Worm (Caenorhabditis elegans) whole organism, L3 larva: ENCODE results near the gene pqn-63.

Experiments used
- R02D3.7 ChIP-seq: fragments of 150-350 bp; optimal IDR thresholded peaks from 2 replicates; lab custom pipeline; 2014; ENCODE audit warnings: missing biosample characterization, missing genetic modification characterization
- ZK546.5 ChIP-seq: sonication (generic microtip); optimal IDR thresholded peaks from 2 replicates; lab custom pipeline; 2017; ENCODE audit warnings: missing biosample characterization, missing genetic modification characterization
- ama-1 ChIP-seq: fragments of 150-350 bp; optimal IDR thresholded peaks from 2 replicates; lab custom pipeline; 2018
- ceh-16 ChIP-seq: sonication (generic microtip); optimal IDR thresholded peaks from 2 replicates; lab custom pipeline; 2017; ENCODE audit warnings: missing biosample characterization, missing genetic modification characterization
- ceh-28 ChIP-seq: fragments of 150-350 bp; optimal IDR thresholded peaks from 2 replicates; lab custom pipeline; 2014; ENCODE audit warnings: missing biosample characterization, missing genetic modification reagents, missing genetic modification characterization
- ceh-82 ChIP-seq: fragments of 150-350 bp; optimal IDR thresholded peaks from 2 replicates; lab custom pipeline; 2014; ENCODE audit warnings: missing biosample characterization, missing genetic modification characterization
- ceh-9 ChIP-seq: sonication (generic microtip); optimal IDR thresholded peaks from 2 replicates; lab custom pipeline; 2018; ENCODE audit warnings: missing biosample characterization, missing genetic modification characterization
- egl-27 ChIP-seq: sonication (generic microtip); optimal IDR thresholded peaks from 4 replicates; lab custom pipeline; 2017; ENCODE audit warnings: missing biosample characterization, missing genetic modification reagents, missing genetic modification characterization
- egl-5 ChIP-seq: fragments of 150-350 bp; optimal IDR thresholded peaks from 2 replicates; lab custom pipeline; 2017; ENCODE audit warnings: missing biosample characterization, missing genetic modification reagents, missing genetic modification characterization, inconsistent platforms
- elt-1 ChIP-seq: fragments of 150-350 bp; optimal IDR thresholded peaks from 2 replicates; lab custom pipeline; 2014; ENCODE audit warnings: missing biosample characterization, missing genetic modification characterization
- elt-3 ChIP-seq, 3 experiments: fragments of 150-350 bp in 1 of 3; sonication (generic microtip) in 2 of 3; optimal IDR thresholded peaks; 2 replicates in 2 of 3; 4 replicates in 1 of 3; lab custom pipeline; 2014 to 2017; ENCODE audit warnings: missing biosample characterization in 3 of 3, missing genetic modification characterization in 3 of 3
- fkh-10 ChIP-seq: sonication (generic microtip); optimal IDR thresholded peaks from 2 replicates; lab custom pipeline; 2017; ENCODE audit warnings: missing biosample characterization, missing genetic modification reagents, missing genetic modification characterization
- fkh-2 ChIP-seq: fragments of 150-350 bp; optimal IDR thresholded peaks from 2 replicates; lab custom pipeline; 2014; ENCODE audit warnings: missing biosample characterization, missing genetic modification reagents, missing genetic modification characterization
- fos-1 ChIP-seq: fragments of 150-350 bp; optimal IDR thresholded peaks from 2 replicates; lab custom pipeline; 2014; ENCODE audit warnings: missing biosample characterization, missing genetic modification characterization
- hmg-11 ChIP-seq: sonication (generic microtip); optimal IDR thresholded peaks from 2 replicates; lab custom pipeline; 2016; ENCODE audit warnings: missing genetic modification characterization, missing compliant biosample characterization
- lin-15B ChIP-seq: fragments of 150-350 bp; optimal IDR thresholded peaks from 2 replicates; lab custom pipeline; 2014; ENCODE audit warnings: missing biosample characterization, missing genetic modification characterization
- lin-39 ChIP-seq: fragments of 150-350 bp; optimal IDR thresholded peaks from 2 replicates; lab custom pipeline; 2018; ENCODE audit warnings: missing biosample characterization, missing genetic modification reagents, missing genetic modification characterization
- lsy-12 ChIP-seq: sonication (generic microtip); optimal IDR thresholded peaks from 2 replicates; lab custom pipeline; 2016; ENCODE audit warnings: mild to moderate bottlenecking, missing genetic modification characterization, missing compliant biosample characterization
- mdl-1 ChIP-seq: fragments of 150-350 bp; optimal IDR thresholded peaks from 2 replicates; lab custom pipeline; 2014; ENCODE audit warnings: missing biosample characterization, missing genetic modification characterization
- mml-1 ChIP-seq: fragments of 150-350 bp; sonication (generic microtip); optimal IDR thresholded peaks from 3 replicates; lab custom pipeline; 2014; ENCODE audit warnings: missing biosample characterization, missing genetic modification characterization
- nfya-1 ChIP-seq: sonication (generic microtip); optimal IDR thresholded peaks from 2 replicates; lab custom pipeline; 2017; ENCODE audit warnings: missing genetic modification characterization, mild to moderate bottlenecking, missing compliant biosample characterization, antibody characterized with exemption, moderate library complexity; ENCODE audit not compliant: insufficient read depth
- nhr-12 ChIP-seq: fragments of 150-350 bp; optimal IDR thresholded peaks from 2 replicates; lab custom pipeline; 2014; ENCODE audit warnings: missing biosample characterization, missing genetic modification characterization
- nhr-23 ChIP-seq: fragments of 150-350 bp; optimal IDR thresholded peaks from 2 replicates; lab custom pipeline; 2014; ENCODE audit warnings: missing biosample characterization, missing genetic modification reagents, missing genetic modification characterization
- nhr-25 ChIP-seq: sonication (generic microtip); optimal IDR thresholded peaks from 2 replicates; lab custom pipeline; 2017; ENCODE audit warnings: missing biosample characterization, missing genetic modification characterization
- nhr-43 ChIP-seq: sonication (generic microtip); optimal IDR thresholded peaks from 2 replicates; lab custom pipeline; 2016; ENCODE audit warnings: mild to moderate bottlenecking, missing genetic modification characterization, missing compliant biosample characterization; ENCODE audit not compliant: poor library complexity, severe bottlenecking
- nhr-67 ChIP-seq: fragments of 150-350 bp; optimal IDR thresholded peaks from 2 replicates; lab custom pipeline; 2014; ENCODE audit warnings: missing biosample characterization, missing genetic modification characterization
- nhr-76 ChIP-seq: fragments of 150-350 bp; sonication (generic microtip); optimal IDR thresholded peaks from 5 replicates; lab custom pipeline; 2014; ENCODE audit warnings: missing biosample characterization, missing genetic modification characterization
- nhr-77 ChIP-seq: fragments of 150-350 bp; optimal IDR thresholded peaks from 2 replicates; lab custom pipeline; 2014; ENCODE audit warnings: missing biosample characterization, missing genetic modification characterization
- pha-4 ChIP-seq: fragments of 150-350 bp; optimal IDR thresholded peaks from 2 replicates; lab custom pipeline; 2014; ENCODE audit warnings: missing biosample characterization, missing genetic modification reagents, missing genetic modification characterization
- pqm-1 ChIP-seq: fragments of 150-350 bp; optimal IDR thresholded peaks from 2 replicates; lab custom pipeline; 2017; ENCODE audit warnings: missing biosample characterization, missing genetic modification characterization, inconsistent platforms
- sea-2 ChIP-seq: fragments of 150-350 bp; sonication (generic microtip); optimal IDR thresholded peaks from 4 replicates; lab custom pipeline; 2014; ENCODE audit warnings: missing biosample characterization, missing genetic modification reagents, missing genetic modification characterization
- skn-1 ChIP-seq: fragments of 150-350 bp; optimal IDR thresholded peaks from 2 replicates; lab custom pipeline; 2014; ENCODE audit warnings: missing biosample characterization, missing genetic modification characterization
- snpc-4 ChIP-seq: fragments of 150-350 bp; optimal IDR thresholded peaks from 2 replicates; lab custom pipeline; 2014; ENCODE audit warnings: missing biosample characterization, missing genetic modification characterization
- unc-62 ChIP-seq: fragments of 150-350 bp; sonication (generic microtip); optimal IDR thresholded peaks from 4 replicates; lab custom pipeline; 2014; ENCODE audit warnings: missing biosample characterization, missing genetic modification reagents, missing genetic modification characterization
- zag-1 ChIP-seq: fragments of 150-350 bp; optimal IDR thresholded peaks from 2 replicates; lab custom pipeline; 2014; ENCODE audit warnings: missing biosample characterization, missing genetic modification characterization
- ztf-11 ChIP-seq: fragments of 150-350 bp; optimal IDR thresholded peaks from 2 replicates; lab custom pipeline; 2014; ENCODE audit warnings: missing biosample characterization, missing genetic modification characterization
- ztf-4 ChIP-seq: fragments of 150-350 bp; optimal IDR thresholded peaks from 2 replicates; lab custom pipeline; 2014; ENCODE audit warnings: missing biosample characterization, missing genetic modification characterization

pqn-63 gene

DNA sequence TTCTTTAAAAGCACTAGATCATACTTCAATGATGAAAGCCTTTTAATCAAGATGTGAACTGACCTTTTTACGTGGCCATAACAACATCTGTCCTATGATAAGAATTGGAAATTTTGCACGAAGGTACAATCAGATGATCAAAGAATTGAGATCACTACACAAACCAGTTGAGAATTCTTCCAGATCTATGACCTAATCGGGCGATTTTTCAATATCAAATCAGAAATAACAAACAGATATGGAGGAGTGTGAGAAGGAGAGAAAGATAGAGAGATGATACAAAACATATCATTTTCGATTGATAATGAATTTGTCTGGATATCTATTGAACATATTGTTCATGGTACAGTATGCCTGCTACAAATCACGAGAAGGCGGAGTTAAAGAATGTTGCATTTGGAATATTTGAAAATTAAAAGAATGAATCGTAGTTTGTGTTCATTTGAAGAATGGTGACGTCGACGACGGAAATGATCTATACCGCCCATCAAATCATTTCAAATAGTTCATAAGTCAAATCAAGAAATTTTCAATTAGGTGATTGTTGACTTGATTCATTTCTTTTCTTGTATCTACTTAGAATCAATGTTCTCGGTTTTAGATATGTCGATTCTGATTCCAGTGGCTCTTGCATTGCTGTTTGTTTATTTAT lies 38.4 kb downstream of the pqn-63 start, which contains the start of gene cyp-29A4:
TSS of gene cyp-29A4 (plus strand) at position 602 of the 652 bp plus-strand sequence.
- TF ChIP-seq nhr-23 (tag; lab: Kevin White, UChicago) (peak; percentile 73), pqm-1 (tag; lab: Kevin White, UChicago) (no peak), mml-1 (tag; lab: Kevin White, UChicago) (no peak), nfya-1 (tag; lab: Kevin White, UChicago) (no peak), nhr-43 (tag; lab: Kevin White, UChicago) (peak; percentile 74), pha-4 (tag; lab: Kevin White, UChicago) (no peak), elt-3 (tag; optimal IDR thresholded peaks at IDR 0.05; lab: Kevin White, UChicago) (peak; percentile 28 to 93 (median 71))

- TF ChIP-seq nhr-12 (no peak), egl-27 (tag; lab: Kevin White, UChicago) (no peak), fos-1 (no peak), skn-1 (tag; lab: Kevin White, UChicago) (no peak), nhr-43 (tag; lab: Kevin White, UChicago) (no peak), pqm-1 (tag; lab: Kevin White, UChicago) (no peak), lsy-12 (tag; lab: Kevin White, UChicago) (no peak), snpc-4 (no peak), ceh-16 (tag; lab: Kevin White, UChicago) (no peak), ceh-28 (tag; lab: Kevin White, UChicago) (no peak), lin-15B (tag; lab: Kevin White, UChicago) (no peak), hmg-11 (tag; lab: Kevin White, UChicago) (no peak), ama-1 (lab: Kevin White, UChicago) (no peak), pha-4 (tag; lab: Kevin White, UChicago) (no peak), unc-62 (no peak), mdl-1 (tag; lab: Kevin White, UChicago) (no peak)
These were observed 45.7 kb downstream of the pqn-63 start, which contains the start of gene pitr-4 for ce11 chrV:9661514-9661913. pitr-4 (minus strand) TSS chrV:9661614.

DNA sequence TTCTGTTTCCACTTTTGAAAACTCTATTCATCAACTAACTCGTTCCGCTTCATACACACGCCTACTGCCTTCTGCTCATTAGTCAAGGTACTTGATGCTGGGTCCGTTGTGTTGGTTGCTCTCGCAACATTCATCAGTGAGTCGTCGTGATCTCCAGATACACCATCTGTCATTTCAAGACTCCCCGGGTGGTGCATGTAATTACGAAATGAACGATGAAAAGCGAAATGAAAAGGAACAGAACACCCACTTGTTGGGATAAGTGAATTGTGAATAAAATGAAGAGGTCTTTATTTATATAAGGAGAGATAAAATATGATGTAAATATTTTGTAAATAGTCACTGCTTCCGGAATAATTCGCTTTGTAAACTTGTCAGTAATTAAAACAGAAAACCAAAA lies 48.1 kb downstream of the pqn-63 start:
- no peak for TF ChIP-seq nhr-25 (tag; lab: Kevin White, UChicago)
- TF ChIP-seq nfya-1 (tag; lab: Kevin White, UChicago), result no peak
- no peak for TF ChIP-seq ceh-16 (tag; lab: Kevin White, UChicago)
- TF ChIP-seq R02D3.7, result no peak
- TF ChIP-seq unc-62, result no peak
- TF ChIP-seq skn-1 (tag; lab: Kevin White, UChicago), result no peak
- no peak for TF ChIP-seq ztf-4 (tag; lab: Kevin White, UChicago)
- TF ChIP-seq ama-1 (lab: Kevin White, UChicago), result no peak
- no peak for TF ChIP-seq zag-1 (tag; lab: Kevin White, UChicago)
- TF ChIP-seq sea-2 (GFP tag; lab: Kevin White, UChicago), result no peak
- TF ChIP-seq elt-1 (tag; lab: Kevin White, UChicago), result no peak
- TF ChIP-seq ZK546.5 (tag; lab: Kevin White, UChicago), result no peak
- TF ChIP-seq lin-15B (tag; lab: Kevin White, UChicago), result no peak
- TF ChIP-seq nhr-76, result no peak
- no peak for TF ChIP-seq snpc-4
- no peak for TF ChIP-seq ztf-11 (tag; lab: Kevin White, UChicago)
- TF ChIP-seq fkh-2 (tag; lab: Kevin White, UChicago), result no peak

ce11 chrV:9664620-9665019 lies 48.8 kb downstream of the pqn-63 start:
- TF ChIP-seq snpc-4, result no peak
- TF ChIP-seq ceh-9 (tag; lab: Kevin White, UChicago), result no peak
- TF ChIP-seq fkh-10 (GFP tag; lab: Kevin White, UChicago), result peak; percentile 78
- no peak for TF ChIP-seq nhr-25 (tag; lab: Kevin White, UChicago)
- TF ChIP-seq hmg-11 (tag; lab: Kevin White, UChicago), result no peak
- no peak for TF ChIP-seq lsy-12 (tag; lab: Kevin White, UChicago)
- TF ChIP-seq nhr-12, result no peak
- peak; percentile 29 for TF ChIP-seq lin-15B (tag; lab: Kevin White, UChicago)
- TF ChIP-seq mdl-1 (tag; lab: Kevin White, UChicago), result peak; percentile 43
- TF ChIP-seq egl-5 (tag; lab: Kevin White, UChicago), result no peak
- TF ChIP-seq nhr-67, result no peak
- peak; percentile 74 for TF ChIP-seq lin-39 (tag; lab: Kevin White, UChicago)
- no peak for TF ChIP-seq mml-1 (tag; lab: Kevin White, UChicago)
- no peak for TF ChIP-seq ceh-82
- no peak for TF ChIP-seq nhr-23 (tag; lab: Kevin White, UChicago)
- no peak for TF ChIP-seq ceh-28 (tag; lab: Kevin White, UChicago)
- peak; percentile 59 for TF ChIP-seq nfya-1 (tag; lab: Kevin White, UChicago)
- TF ChIP-seq pha-4 (tag; lab: Kevin White, UChicago), result no peak
- no peak for TF ChIP-seq nhr-77 (tag; lab: Kevin White, UChicago)
